Worm (Caenorhabditis elegans): ENCODE results near the gene str-38.

DNA sequence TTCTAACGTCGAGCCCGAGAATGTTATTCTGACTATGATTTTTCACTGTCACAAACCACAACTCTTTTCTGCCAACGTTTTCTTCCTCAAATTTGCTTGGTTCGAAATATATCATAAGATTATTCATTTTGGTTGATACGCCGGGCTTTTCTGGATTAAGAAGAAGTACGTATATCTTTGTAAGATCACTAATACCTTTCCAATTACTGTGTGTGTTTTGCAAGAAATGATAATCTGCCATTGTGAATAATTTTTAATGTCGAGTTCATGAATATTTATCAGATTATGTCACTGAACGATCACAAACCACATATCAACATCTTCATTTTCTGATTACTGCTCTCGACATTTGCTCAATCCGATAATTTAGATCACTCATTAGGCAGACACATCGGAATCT, 46.5 kb downstream of the str-38 start, which contains the start of gene nhr-196:
- TF ChIP-seq somi-1 (GFP tag; optimal IDR thresholded peaks at IDR 0.05) (no peak), mel-28 (tag; optimal IDR thresholded peaks at IDR 0.05; ENCODE audit: borderline replicate concordance) (no peak), madf-8 (GFP tag; conservative IDR thresholded peaks at IDR 0.05) (no peak), snpc-1.3 (tag; optimal IDR thresholded peaks at IDR 0.05; ENCODE audit: insufficient read depth) (no peak), lir-1 (GFP tag; conservative IDR thresholded peaks at IDR 0.05) (no peak), lsl-1 (GFP tag; optimal IDR thresholded peaks at IDR 0.05) (no peak)
